Worm (Caenorhabditis elegans): Measurements from ENCODE around the gene F12A10.1.

DNA sequence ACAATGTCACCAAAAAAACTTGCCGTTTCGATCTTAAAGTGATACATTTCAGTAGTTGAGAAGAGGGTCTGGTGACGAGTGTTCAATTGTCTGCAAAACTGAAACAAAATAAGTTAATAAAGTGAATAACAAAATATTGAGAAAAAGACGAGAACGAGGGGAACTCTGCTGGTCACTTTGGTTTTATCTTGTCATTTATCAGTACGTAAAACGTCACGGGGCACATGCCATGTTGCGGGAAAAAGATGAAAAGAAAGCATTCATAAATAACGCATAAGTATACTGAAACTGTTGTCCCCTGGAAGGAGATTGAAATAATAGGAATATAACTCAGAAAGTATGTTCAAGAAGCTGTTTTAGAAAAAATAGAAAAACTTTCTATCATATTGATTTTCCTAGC is 18.5 kb downstream of the F12A10.1 start, which contains the start of gene sahd-1:
- TF ChIP-seq ama-1 (optimal IDR thresholded peaks at IDR 0.05) (no peak), ceh-18 (tag; optimal IDR thresholded peaks at IDR 0.05) (no peak), ceh-45 (GFP tag; IDR thresholded peaks at IDR 0.05) (no peak), hlh-8 (tag; optimal IDR thresholded peaks at IDR 0.05) (no peak)

Measured in whole organism, late embryonic.